Fruit fly (Drosophila melanogaster) whole organism, embryonic: Measurements from ENCODE around the gene Tsp29Fb.

Source experiments
- Asciz ChIP-seq: fragments of 200-800 bp; sonication (Bioruptor generic); optimal IDR thresholded peaks from 2 replicates; lab custom pipeline; 2017; ENCODE audit warnings: missing biosample characterization, mild to moderate bottlenecking, missing genetic modification characterization, missing genetic modification reagents
- CG10147 ChIP-seq: fragments of 200-800 bp; sonication (Bioruptor generic); optimal IDR thresholded peaks from 2 replicates; lab custom pipeline; 2019; ENCODE audit warnings: missing biosample characterization, mild to moderate bottlenecking, missing genetic modification characterization, moderate library complexity
- CG10543 ChIP-seq: fragments of 200-800 bp; sonication (Bioruptor generic); optimal IDR thresholded peaks from 3 replicates; lab custom pipeline; 2017; ENCODE audit warnings: missing biosample characterization, mild to moderate bottlenecking, missing genetic modification characterization, moderate library complexity
- CG10979 ChIP-seq: fragments of 200-800 bp; sonication (Bioruptor generic); optimal IDR thresholded peaks from 2 replicates; lab custom pipeline; 2018; ENCODE audit warnings: missing biosample characterization, mild to moderate bottlenecking, missing genetic modification characterization, moderate library complexity
- CG11696 ChIP-seq: fragments of 200-800 bp; sonication (Bioruptor generic); IDR thresholded peaks from 2 replicates; pipeline ENCODE4 v1.3.6; 2022; ENCODE audit warnings: missing biosample characterization, missing genetic modification characterization
- CG12071 ChIP-seq: fragments of 200-800 bp; sonication (Bioruptor generic); optimal IDR thresholded peaks from 3 replicates; lab custom pipeline; 2018; ENCODE audit warnings: missing biosample characterization, mild to moderate bottlenecking, missing genetic modification characterization
- CG12104 ChIP-seq: fragments of 200-800 bp; sonication (Bioruptor generic); optimal IDR thresholded peaks from 3 replicates; lab custom pipeline; 2016; ENCODE audit warnings: missing biosample characterization, missing genetic modification characterization
- CG12299 ChIP-seq: fragments of 200-800 bp; sonication (Bioruptor generic); optimal IDR thresholded peaks from 2 replicates; lab custom pipeline; 2018; ENCODE audit warnings: missing biosample characterization, mild to moderate bottlenecking, missing genetic modification characterization
- CG13123 ChIP-seq: fragments of 200-800 bp; sonication (Bioruptor generic); optimal IDR thresholded peaks from 2 replicates; lab custom pipeline; 2016; ENCODE audit warnings: missing biosample characterization, missing genetic modification characterization
- CG13296 ChIP-seq: fragments of 200-800 bp; sonication (Bioruptor generic); optimal IDR thresholded peaks from 3 replicates; lab custom pipeline; 2018; ENCODE audit warnings: missing biosample characterization, mild to moderate bottlenecking, missing genetic modification characterization
- CG13775 ChIP-seq: fragments of 200-800 bp; sonication (Bioruptor generic); optimal IDR thresholded peaks from 3 replicates; lab custom pipeline; 2017; ENCODE audit warnings: missing biosample characterization, mild to moderate bottlenecking, missing genetic modification characterization
- CG14965 ChIP-seq: fragments of 200-800 bp; sonication (Bioruptor generic); optimal IDR thresholded peaks from 2 replicates; lab custom pipeline; 2016; ENCODE audit warnings: missing biosample characterization, missing genetic modification characterization, borderline replicate concordance
- CG17186 ChIP-seq: fragments of 200-800 bp; sonication (Bioruptor generic); optimal IDR thresholded peaks from 3 replicates; lab custom pipeline; 2017; ENCODE audit warnings: missing biosample characterization, missing genetic modification reagents, missing genetic modification characterization
- CG1832 ChIP-seq: fragments of 200-800 bp; sonication (Bioruptor generic); optimal IDR thresholded peaks from 2 replicates; lab custom pipeline; 2017; ENCODE audit warnings: missing biosample characterization, mild to moderate bottlenecking, missing genetic modification characterization, inconsistent platforms
- CG18599 ChIP-seq: fragments of 200-800 bp; sonication (Bioruptor generic); optimal IDR thresholded peaks from 3 replicates; lab custom pipeline; 2017; ENCODE audit warnings: missing biosample characterization, missing genetic modification characterization, mild to moderate bottlenecking, moderate library complexity, missing genetic modification reagents
- CG2120 ChIP-seq: fragments of 200-800 bp; sonication (Bioruptor generic); optimal IDR thresholded peaks from 3 replicates; lab custom pipeline; 2016; ENCODE audit warnings: missing biosample characterization, missing genetic modification characterization
- CG2678 ChIP-seq: fragments of 200-800 bp; sonication (Bioruptor generic); optimal IDR thresholded peaks from 3 replicates; lab custom pipeline; 2019; ENCODE audit warnings: missing biosample characterization, mild to moderate bottlenecking, missing genetic modification characterization, moderate library complexity
- CG34422 ChIP-seq: fragments of 200-800 bp; sonication (Bioruptor generic); IDR thresholded peaks from 3 replicates; pipeline ENCODE4 v1.3.6; 2022; ENCODE audit warnings: missing biosample characterization, missing genetic modification characterization
- CG3838 ChIP-seq: fragments of 200-800 bp; sonication (Bioruptor generic); optimal IDR thresholded peaks from 3 replicates; lab custom pipeline; 2016; ENCODE audit warnings: missing biosample characterization, missing genetic modification characterization
- CG4707 ChIP-seq: fragments of 200-800 bp; sonication (Bioruptor generic); optimal IDR thresholded peaks from 2 replicates; lab custom pipeline; 2018; ENCODE audit warnings: missing biosample characterization, mild to moderate bottlenecking, missing genetic modification characterization, moderate library complexity
- CG4820 ChIP-seq: fragments of 200-800 bp; sonication (Bioruptor generic); optimal IDR thresholded peaks from 3 replicates; lab custom pipeline; 2016; ENCODE audit warnings: missing biosample characterization, missing genetic modification characterization
- CG6765 ChIP-seq: fragments of 200-800 bp; sonication (Bioruptor generic); optimal IDR thresholded peaks from 3 replicates; lab custom pipeline; 2017; ENCODE audit warnings: missing biosample characterization, mild to moderate bottlenecking, missing genetic modification characterization
- CG7987 ChIP-seq: fragments of 200-800 bp; sonication (Bioruptor generic); optimal IDR thresholded peaks from 2 replicates; lab custom pipeline; 2018; ENCODE audit warnings: missing biosample characterization, mild to moderate bottlenecking, missing genetic modification characterization, moderate library complexity
- CG8765 ChIP-seq: fragments of 200-800 bp; sonication (Bioruptor generic); IDR thresholded peaks from 2 replicates; pipeline ENCODE4 v1.3.6; 2022; ENCODE audit warnings: missing biosample characterization, missing genetic modification characterization
- Hand ChIP-seq: fragments of 200-800 bp; sonication (Bioruptor generic); optimal IDR thresholded peaks from 2 replicates; lab custom pipeline; 2017; ENCODE audit warnings: mild to moderate bottlenecking, missing biosample characterization, missing genetic modification reagents, missing genetic modification characterization
- Med ChIP-seq: fragments of 200-800 bp; sonication (Bioruptor generic); peaks from one replicate; lab custom pipeline; 2016; ENCODE audit warnings: missing biosample characterization, missing genetic modification characterization, mild to moderate bottlenecking, inconsistent platforms, moderate library complexity
- NK7.1 ChIP-seq: fragments of 200-800 bp; sonication (Bioruptor generic); optimal IDR thresholded peaks from 3 replicates; lab custom pipeline; 2016; ENCODE audit warnings: missing biosample characterization, missing genetic modification characterization
- Sin3A ChIP-seq: fragments of >200 bp; optimal IDR thresholded peaks from 2 replicates; lab custom pipeline; 2018
- Six4 ChIP-seq: fragments of 200-800 bp; sonication (Bioruptor generic); optimal IDR thresholded peaks from 2 replicates; lab custom pipeline; 2016; ENCODE audit warnings: missing biosample characterization, missing genetic modification characterization
- abd-A ChIP-seq: fragments of 200-800 bp; sonication (Bioruptor generic); optimal IDR thresholded peaks from 3 replicates; lab custom pipeline; 2019; ENCODE audit warnings: missing biosample characterization, mild to moderate bottlenecking, missing genetic modification characterization, moderate library complexity
- al ChIP-seq: fragments of 200-800 bp; sonication (Bioruptor generic); IDR thresholded peaks from 2 replicates; pipeline ENCODE4 v1.3.6; 2022; ENCODE audit warnings: missing biosample characterization, missing genetic modification characterization
- amos ChIP-seq: fragments of 200-800 bp; sonication (Bioruptor generic); IDR thresholded peaks from 2 replicates; pipeline ENCODE4 v1.3.6; 2022; ENCODE audit warnings: missing biosample characterization, missing genetic modification characterization; ENCODE audit not compliant: partially characterized antibody
- ap ChIP-seq: fragments of 200-800 bp; sonication (Bioruptor generic); IDR thresholded peaks from 2 replicates; pipeline ENCODE4 v1.3.6; 2022; ENCODE audit warnings: missing biosample characterization, missing genetic modification characterization
- ash1 ChIP-seq: fragments of 200-800 bp; sonication (Bioruptor generic); optimal IDR thresholded peaks from 2 replicates; lab custom pipeline; 2018; ENCODE audit warnings: missing biosample characterization, mild to moderate bottlenecking, missing genetic modification characterization
- bab2 ChIP-seq: fragments of 200-800 bp; sonication (Bioruptor generic); optimal IDR thresholded peaks from 2 replicates; lab custom pipeline; 2016; ENCODE audit warnings: missing biosample characterization, missing genetic modification characterization
- dysf ChIP-seq: fragments of 200-800 bp; sonication (Bioruptor generic); IDR thresholded peaks from 3 replicates; pipeline ENCODE4 v1.3.6; 2022; ENCODE audit warnings: missing biosample characterization, missing genetic modification characterization
- exex ChIP-seq: fragments of 200-800 bp; sonication (Bioruptor generic); optimal IDR thresholded peaks from 4 replicates; lab custom pipeline; 2018; ENCODE audit warnings: missing biosample characterization, mild to moderate bottlenecking, missing genetic modification characterization, moderate library complexity
- gem ChIP-seq: fragments of 200-800 bp; sonication (Bioruptor generic); optimal IDR thresholded peaks from 2 replicates; lab custom pipeline; 2019; ENCODE audit warnings: missing biosample characterization, mild to moderate bottlenecking, missing genetic modification characterization, moderate library complexity
- grn ChIP-seq: fragments of 200-800 bp; sonication (Bioruptor generic); optimal IDR thresholded peaks from 3 replicates; lab custom pipeline; 2017; ENCODE audit warnings: missing biosample characterization, missing genetic modification characterization
- inv ChIP-seq: fragments of 200-800 bp; sonication (Bioruptor generic); IDR thresholded peaks from 2 replicates; pipeline ENCODE4 v1.3.6; 2022; ENCODE audit warnings: missing biosample characterization, missing genetic modification characterization; ENCODE audit not compliant: partially characterized antibody
- jigr1 ChIP-seq: fragments of 200-800 bp; sonication (Bioruptor generic); IDR thresholded peaks from 3 replicates; pipeline ENCODE4 v1.3.6; 2022; ENCODE audit warnings: missing biosample characterization, missing genetic modification characterization
- lab ChIP-seq: fragments of 200-800 bp; sonication (Bioruptor generic); optimal IDR thresholded peaks from 3 replicates; lab custom pipeline; 2017; ENCODE audit warnings: missing biosample characterization, missing genetic modification characterization, mild to moderate bottlenecking, moderate library complexity, missing genetic modification reagents
- otp ChIP-seq: fragments of 200-800 bp; sonication (Bioruptor generic); IDR thresholded peaks from 3 replicates; pipeline ENCODE4, ENCODE4 v1.3.6; 2022; ENCODE audit warnings: missing biosample characterization, missing genetic modification characterization
- pfk ChIP-seq: fragments of 200-800 bp; sonication (Bioruptor generic); optimal IDR thresholded peaks from 2 replicates; lab custom pipeline; 2018; ENCODE audit warnings: missing biosample characterization, mild to moderate bottlenecking, missing genetic modification characterization, moderate library complexity
- sd ChIP-seq: fragments of 200-800 bp; sonication (Bioruptor generic); optimal IDR thresholded peaks from 3 replicates; lab custom pipeline; 2018; ENCODE audit warnings: missing biosample characterization, mild to moderate bottlenecking, missing genetic modification characterization, moderate library complexity
- sqz ChIP-seq: fragments of 200-800 bp; sonication (Bioruptor generic); optimal IDR thresholded peaks from 3 replicates; lab custom pipeline; 2018; ENCODE audit warnings: missing biosample characterization, mild to moderate bottlenecking, missing genetic modification characterization
- twi ChIP-seq: fragments of 200-800 bp; optimal IDR thresholded peaks from 2 replicates; lab custom pipeline; 2019; ENCODE audit warnings: missing biosample characterization, mild to moderate bottlenecking, missing genetic modification characterization, moderate library complexity
- unpg ChIP-seq: fragments of 200-800 bp; sonication (Bioruptor generic); optimal IDR thresholded peaks from 3 replicates; lab custom pipeline; 2018; ENCODE audit warnings: missing biosample characterization, mild to moderate bottlenecking, missing genetic modification characterization, moderate library complexity
- zfh1 ChIP-seq: fragments of 200-800 bp; sonication (Bioruptor generic); IDR thresholded peaks from 3 replicates; pipeline ENCODE4 v1.3.6; 2022; ENCODE audit warnings: missing biosample characterization, missing genetic modification characterization
- zfh2 ChIP-seq: fragments of 200-800 bp; sonication (Bioruptor generic); optimal IDR thresholded peaks from 2 replicates; lab custom pipeline; 2016; ENCODE audit warnings: missing biosample characterization, missing genetic modification characterization

Tsp29Fb gene

dm6 chr2L:8941736-8942337, 4.6 kb downstream of the Tsp29Fb start, which contains the start of gene Argl:
Gene Argl, minus strand, starts transcription at chr2L:8942105.
- TF ChIP-seq CG7987 (no peak), unpg (GFP tag; lab: Kevin White, UChicago) (no peak), CG1832 (no peak), jigr1 (GFP tag; lab: Robert Waterston, UW) (no peak), CG4820 (GFP tag; lab: Kevin White, UChicago) (no peak), Sin3A (lab: Kevin White, UChicago) (no peak), CG12071 (GFP tag; lab: Kevin White, UChicago) (no peak), Asciz (GFP tag; lab: Kevin White, UChicago) (no peak), CG13123 (no peak), bab2 (no peak), CG2120 (peak; percentile 25), gem (tag; lab: Kevin White, UChicago) (peak; percentile 9), CG13296 (peak; percentile 32), CG10543 (GFP tag; lab: Kevin White, UChicago) (peak; percentile 24), CG8765 (GFP tag; lab: Robert Waterston, UW) (no peak), grn (GFP tag; lab: Kevin White, UChicago) (peak; percentile 42), lab (GFP tag; lab: Kevin White, UChicago) (peak; percentile 19), zfh2 (GFP tag; lab: Kevin White, UChicago) (no peak), al (GFP tag; lab: Robert Waterston, UW) (no peak), Hand (GFP tag; lab: Kevin White, UChicago) (peak; percentile 19), inv (GFP tag; lab: Robert Waterston, UW) (no peak), Six4 (GFP tag; lab: Kevin White, UChicago) (no peak), ash1 (GFP tag; lab: Kevin White, UChicago) (no peak), CG18599 (peak; percentile 26), CG6765 (GFP tag; lab: Kevin White, UChicago) (peak; percentile 12), CG34422 (GFP tag; lab: Robert Waterston, UW) (no peak), CG12104 (GFP tag; lab: Kevin White, UChicago) (no peak), pfk (GFP tag; lab: Kevin White, UChicago) (no peak), zfh1 (GFP tag; lab: Robert Waterston, UW) (no peak), CG12299 (tag; lab: Kevin White, UChicago) (no peak), CG14965 (GFP tag; lab: Kevin White, UChicago) (no peak), CG3838 (GFP tag; lab: Kevin White, UChicago) (no peak), abd-A (no peak), otp (no peak), Med (GFP tag; lab: Kevin White, UChicago) (peak; percentile 49), amos (GFP tag; lab: Robert Waterston, UW) (no peak), CG13775 (no peak), NK7.1 (GFP tag; lab: Kevin White, UChicago) (no peak), sqz (no peak), twi (tag; lab: Kevin White, UChicago) (no peak), CG17186 (GFP tag; lab: Kevin White, UChicago) (no peak), sd (peak; percentile 20), ap (GFP tag; lab: Robert Waterston, UW) (no peak), CG11696 (GFP tag; lab: Robert Waterston, UW) (no peak), CG2678 (peak; percentile 14), CG4707 (no peak), exex (tag; lab: Kevin White, UChicago) (peak; percentile 73), CG10979 (no peak), CG10147 (GFP tag; lab: Kevin White, UChicago) (no peak), dysf (GFP tag; lab: Robert Waterston, UW) (no peak)
